Worm (Caenorhabditis elegans): Measurements from ENCODE around the gene R05H5.3.

R05H5.3 gene

ce11 chrII:10218171-10218570 lies 20.7 kb downstream of the R05H5.3 start, which contains the start of gene ref-1 (continued):
- TF ChIP-seq K12H6.12 (tag; optimal IDR thresholded peaks at IDR 0.05) (no peak), unc-62 (GFP tag; optimal IDR thresholded peaks at IDR 0.05) (no peak), fkh-3 (tag; optimal IDR thresholded peaks at IDR 0.05) (no peak), Y67H2A.10 (GFP tag; conservative IDR thresholded peaks at IDR 0.05) (no peak)

- TF ChIP-seq mel-28 (tag; optimal IDR thresholded peaks at IDR 0.05; ENCODE audit: borderline replicate concordance) (no peak), Y56A3A.18 (GFP tag; IDR thresholded peaks at IDR 0.05) (no peak), ceh-91 (GFP tag; IDR thresholded peaks at IDR 0.05) (no peak), lsy-27 (tag; optimal IDR thresholded peaks at IDR 0.05; ENCODE audit: borderline replicate concordance, insufficient read depth) (no peak)
Observed at ce11 chrII:10220631-10221030, 23.2 kb downstream of the R05H5.3 start.

ce11 chrII:10221627-10222026 lies 24.2 kb downstream of the R05H5.3 start:
- peak; percentile 86 for TF ChIP-seq nhr-80 (tag; optimal IDR thresholded peaks at IDR 0.05)
- peak; percentile 37; the same call in 1 of the 2 replicates for TF ChIP-seq dox-1 (GFP tag; IDR thresholded peaks at IDR 0.05)
- no peak for TF ChIP-seq ceh-100 (GFP tag; IDR thresholded peaks at IDR 0.05)

- no peak for TF ChIP-seq ztf-22 (GFP tag; optimal IDR thresholded peaks at IDR 0.05)
- no peak for TF ChIP-seq lin-26 (GFP tag; IDR thresholded peaks at IDR 0.05)
- TF ChIP-seq ztf-6 (GFP tag; IDR thresholded peaks at IDR 0.05): no peak
- no peak for TF ChIP-seq hlh-26 (GFP tag; conservative IDR thresholded peaks at IDR 0.05)
- TF ChIP-seq bed-2 (GFP tag; IDR thresholded peaks at IDR 0.05): no peak
Observed at ce11 chrII:10222577-10222976, 25.2 kb downstream of the R05H5.3 start, which contains the start of gene plc-3. Gene plc-3, plus strand, starts transcription at chrII:10222877.

- TF ChIP-seq zfh-2 (GFP tag; conservative IDR thresholded peaks at IDR 0.05): no peak
- TF ChIP-seq sptf-2 (GFP tag; optimal IDR thresholded peaks at IDR 0.05): no peak
- TF ChIP-seq cebp-2 (GFP tag; IDR thresholded peaks at IDR 0.05): no peak
- no peak for TF ChIP-seq ztf-3 (GFP tag; optimal IDR thresholded peaks at IDR 0.05)
- no peak for TF ChIP-seq dox-1 (GFP tag; IDR thresholded peaks at IDR 0.05)
- TF ChIP-seq F23B12.7 (tag; optimal IDR thresholded peaks at IDR 0.05; ENCODE audit: insufficient read depth): no peak
- TF ChIP-seq attf-6 (GFP tag; IDR thresholded peaks at IDR 0.05): no peak
- TF ChIP-seq ztf-18 (tag; optimal IDR thresholded peaks at IDR 0.05): no peak
- TF ChIP-seq Y56A3A.18 (GFP tag; IDR thresholded peaks at IDR 0.05): no peak
- TF ChIP-seq B0035.1 (tag; optimal IDR thresholded peaks at IDR 0.05): no peak
- TF ChIP-seq mes-4 (tag; optimal IDR thresholded peaks at IDR 0.05): no peak
- no peak for TF ChIP-seq lsy-27 (tag; optimal IDR thresholded peaks at IDR 0.05; ENCODE audit: borderline replicate concordance, insufficient read depth)
- no peak for TF ChIP-seq fkh-3 (tag; optimal IDR thresholded peaks at IDR 0.05)
- TF ChIP-seq ama-1 (optimal IDR thresholded peaks at IDR 0.05): no peak
- TF ChIP-seq ama-1 (GFP tag; optimal IDR thresholded peaks at IDR 0.05): no peak
- no peak for TF ChIP-seq B0336.3 (GFP tag; IDR thresholded peaks at IDR 0.05)
- TF ChIP-seq mxl-1 (tag; optimal IDR thresholded peaks at IDR 0.05): no peak
- no peak for TF ChIP-seq ceh-100 (GFP tag; IDR thresholded peaks at IDR 0.05)
- no peak for TF ChIP-seq ztf-22 (GFP tag; optimal IDR thresholded peaks at IDR 0.05)
Observed at ce11 chrII:10227030-10227429, 29.6 kb downstream of the R05H5.3 start, which contains the start of gene srh-135. Gene srh-135, minus strand, starts transcription at chrII:10227130.

- TF ChIP-seq T07F8.4 (tag; optimal IDR thresholded peaks at IDR 0.05) (no peak), K11D2.4 (GFP tag; IDR thresholded peaks at IDR 0.05) (no peak), nhr-80 (tag; optimal IDR thresholded peaks at IDR 0.05) (no peak), aptf-2 (GFP tag; conservative IDR thresholded peaks at IDR 0.05) (no peak), hmg-1.2 (GFP tag; IDR thresholded peaks at IDR 0.05) (no peak), zfh-2 (GFP tag; conservative IDR thresholded peaks at IDR 0.05) (no peak), nhr-27 (tag; optimal IDR thresholded peaks at IDR 0.05) (no peak)
Observed at ce11 chrII:10230972-10231371, 33.5 kb downstream of the R05H5.3 start, which contains the start of gene T01E8.8. Gene T01E8.8, plus strand, starts transcription at chrII:10231272.

Measured in whole organism, young adult.